Fruit fly (Drosophila melanogaster) whole organism, prepupa: ENCODE results near the gene Usp1.
A peak's percentile ranks its signal among the peaks of the same experiment; 100 is the strongest.

ENCODE experiments used
- Blimp-1 ChIP-seq: fragments of 200-800 bp; sonication (Bioruptor generic); optimal IDR thresholded peaks from 3 replicates; lab custom pipeline; 2017; ENCODE audit warnings: missing biosample characterization, missing genetic modification characterization, mild to moderate bottlenecking, moderate library complexity, missing genetic modification reagents
- CG10631 ChIP-seq: fragments of 200-800 bp; sonication (Bioruptor generic); optimal IDR thresholded peaks from 2 replicates; lab custom pipeline; 2016; ENCODE audit warnings: missing biosample characterization, missing genetic modification characterization
- CG10669 ChIP-seq: fragments of 200-800 bp; sonication (Bioruptor generic); optimal IDR thresholded peaks from 3 replicates; lab custom pipeline; 2018; ENCODE audit warnings: missing biosample characterization, mild to moderate bottlenecking, missing genetic modification characterization, moderate library complexity
- CG11294 ChIP-seq: fragments of 200-800 bp; sonication (Bioruptor generic); IDR thresholded peaks from 2 replicates; pipeline ENCODE4 v1.3.6; 2022; ENCODE audit warnings: missing biosample characterization, missing genetic modification characterization
- CG11902 ChIP-seq: fragments of 200-800 bp; sonication (Bioruptor generic); optimal IDR thresholded peaks from 3 replicates; lab custom pipeline; 2016; ENCODE audit warnings: missing biosample characterization, missing genetic modification characterization
- CG15336 ChIP-seq: fragments of 200-800 bp; sonication (Bioruptor generic); IDR thresholded peaks from 2 replicates; pipeline ENCODE4 v1.3.6; 2022; ENCODE audit warnings: missing biosample characterization, missing genetic modification characterization
- CG1621 ChIP-seq: fragments of 200-800 bp; sonication (Bioruptor generic); optimal IDR thresholded peaks from 3 replicates; lab custom pipeline; 2018; ENCODE audit warnings: missing biosample characterization, mild to moderate bottlenecking, missing genetic modification characterization
- CG16779 ChIP-seq: fragments of 200-800 bp; sonication (Bioruptor generic); optimal IDR thresholded peaks from 3 replicates; lab custom pipeline; 2017; ENCODE audit warnings: missing biosample characterization, mild to moderate bottlenecking, missing genetic modification characterization
- CG31627 ChIP-seq: fragments of 200-800 bp; sonication (Bioruptor generic); optimal IDR thresholded peaks from 3 replicates; lab custom pipeline; 2016; ENCODE audit warnings: missing biosample characterization, missing genetic modification characterization
- CG34406 ChIP-seq: fragments of 200-800 bp; sonication (Bioruptor generic); optimal IDR thresholded peaks from 3 replicates; lab custom pipeline; 2016; ENCODE audit warnings: missing biosample characterization, missing genetic modification characterization
- CG3919 ChIP-seq: fragments of 200-800 bp; sonication (Bioruptor generic); optimal IDR thresholded peaks from 3 replicates; lab custom pipeline; 2016; ENCODE audit warnings: missing biosample characterization, missing genetic modification characterization
- CG4318 ChIP-seq: fragments of 200-800 bp; sonication (Bioruptor generic); optimal IDR thresholded peaks from 3 replicates; lab custom pipeline; 2017; ENCODE audit warnings: missing biosample characterization, mild to moderate bottlenecking, missing genetic modification characterization
- CG6163 ChIP-seq: fragments of 200-800 bp; sonication (Bioruptor generic); IDR thresholded peaks from 3 replicates; pipeline ENCODE4 v1.3.6; 2022; ENCODE audit warnings: missing biosample characterization, missing genetic modification characterization
- CG6276 ChIP-seq: fragments of 200-800 bp; sonication (Bioruptor generic); optimal IDR thresholded peaks from 2 replicates; lab custom pipeline; 2017; ENCODE audit warnings: missing biosample characterization, mild to moderate bottlenecking, missing genetic modification characterization
- CG6808 ChIP-seq: fragments of 200-800 bp; sonication (Bioruptor generic); optimal IDR thresholded peaks from 3 replicates; lab custom pipeline; 2017; ENCODE audit warnings: missing biosample characterization, missing genetic modification characterization, mild to moderate bottlenecking, moderate library complexity, missing genetic modification reagents
- CG6854 ChIP-seq: fragments of 200-800 bp; sonication (Bioruptor generic); optimal IDR thresholded peaks from 2 replicates; lab custom pipeline; 2017; ENCODE audit warnings: missing biosample characterization, mild to moderate bottlenecking, missing genetic modification characterization
- CG7368 ChIP-seq: fragments of 200-800 bp; sonication (Bioruptor generic); optimal IDR thresholded peaks from 3 replicates; lab custom pipeline; 2016; ENCODE audit warnings: missing biosample characterization, missing genetic modification characterization
- CG8119 ChIP-seq: fragments of 200-800 bp; sonication (Bioruptor generic); IDR thresholded peaks from 3 replicates; pipeline ENCODE4 v1.3.6; 2022; ENCODE audit warnings: missing biosample characterization, missing genetic modification characterization
- CG8319 ChIP-seq: fragments of 200-800 bp; sonication (Bioruptor generic); optimal IDR thresholded peaks from 3 replicates; lab custom pipeline; 2016; ENCODE audit warnings: missing biosample characterization, missing genetic modification characterization
- Eip75B ChIP-seq: fragments of 200-800 bp; sonication (Bioruptor generic); optimal IDR thresholded peaks from 3 replicates; lab custom pipeline; 2016; ENCODE audit warnings: missing biosample characterization, missing genetic modification characterization
- Eip78C ChIP-seq: fragments of 200-800 bp; sonication (Bioruptor generic); peaks from one replicate; lab custom pipeline; 2016; ENCODE audit warnings: missing biosample characterization, missing genetic modification characterization
- Eip93F ChIP-seq: fragments of 200-800 bp; sonication (Bioruptor generic); optimal IDR thresholded peaks from 2 replicates; lab custom pipeline; 2016; ENCODE audit warnings: missing biosample characterization, mild to moderate bottlenecking, missing genetic modification characterization
- Ets96B ChIP-seq: fragments of 200-800 bp; optimal IDR thresholded peaks from 2 replicates; lab custom pipeline; 2019; ENCODE audit warnings: missing biosample characterization, mild to moderate bottlenecking, missing genetic modification characterization, moderate library complexity
- Hr39 ChIP-seq: fragments of 200-800 bp; sonication (Bioruptor generic); optimal IDR thresholded peaks from 2 replicates; lab custom pipeline; 2016; ENCODE audit warnings: missing biosample characterization, missing genetic modification characterization
- Hr4 ChIP-seq: fragments of 200-800 bp; sonication (Bioruptor generic); optimal IDR thresholded peaks from 3 replicates; lab custom pipeline; 2016; ENCODE audit warnings: missing biosample characterization, missing genetic modification characterization
- Lpt ChIP-seq: fragments of 200-800 bp; sonication (Bioruptor generic); optimal IDR thresholded peaks from 3 replicates; lab custom pipeline; 2016; ENCODE audit warnings: missing biosample characterization, missing genetic modification characterization
- Met ChIP-seq: fragments of 200-800 bp; sonication (Bioruptor generic); optimal IDR thresholded peaks from 3 replicates; lab custom pipeline; 2016; ENCODE audit warnings: missing biosample characterization, missing genetic modification characterization
- OdsH ChIP-seq: fragments of 200-800 bp; sonication (Bioruptor generic); optimal IDR thresholded peaks from 3 replicates; lab custom pipeline; 2016; ENCODE audit warnings: missing biosample characterization, missing genetic modification characterization
- Sox102F ChIP-seq: fragments of 200-800 bp; sonication (Bioruptor generic); optimal IDR thresholded peaks from 2 replicates; lab custom pipeline; 2016; ENCODE audit warnings: missing biosample characterization, mild to moderate bottlenecking, missing genetic modification characterization
- Sox14 ChIP-seq: fragments of 200-800 bp; sonication (Bioruptor generic); optimal IDR thresholded peaks from 3 replicates; lab custom pipeline; 2016; ENCODE audit warnings: missing biosample characterization, missing genetic modification characterization
- achi ChIP-seq: fragments of 200-800 bp; sonication (Bioruptor generic); optimal IDR thresholded peaks from 3 replicates; lab custom pipeline; 2016; ENCODE audit warnings: missing biosample characterization, missing genetic modification characterization
- acj6 ChIP-seq: fragments of 200-800 bp; sonication (Bioruptor generic); optimal IDR thresholded peaks from 3 replicates; lab custom pipeline; 2016; ENCODE audit warnings: missing biosample characterization, missing genetic modification characterization
- cyc ChIP-seq: fragments of 200-800 bp; sonication (Bioruptor generic); optimal IDR thresholded peaks from 3 replicates; lab custom pipeline; 2016; ENCODE audit warnings: missing biosample characterization, missing genetic modification characterization
- dac ChIP-seq: fragments of 200-800 bp; sonication (Bioruptor generic); optimal IDR thresholded peaks from 2 replicates; lab custom pipeline; 2017; ENCODE audit warnings: missing biosample characterization, mild to moderate bottlenecking, missing genetic modification characterization
- dsx ChIP-seq: fragments of 200-800 bp; optimal IDR thresholded peaks from 3 replicates; lab custom pipeline; 2019; ENCODE audit warnings: missing biosample characterization, mild to moderate bottlenecking, missing genetic modification characterization, moderate library complexity; ENCODE audit not compliant: poor library complexity, severe bottlenecking
- eg ChIP-seq: fragments of 200-800 bp; sonication (Bioruptor generic); IDR thresholded peaks from 3 replicates; pipeline ENCODE4 v1.3.6; 2022; ENCODE audit warnings: missing biosample characterization, missing genetic modification characterization
- esn ChIP-seq: fragments of 200-800 bp; sonication (Bioruptor generic); optimal IDR thresholded peaks from 2 replicates; lab custom pipeline; 2016; ENCODE audit warnings: missing biosample characterization, mild to moderate bottlenecking, missing genetic modification characterization, moderate library complexity
- fd59A ChIP-seq: fragments of 200-800 bp; sonication (Bioruptor generic); optimal IDR thresholded peaks from 2 replicates; lab custom pipeline; 2017; ENCODE audit warnings: missing biosample characterization, mild to moderate bottlenecking, missing genetic modification characterization, missing genetic modification reagents
- fd85E ChIP-seq: fragments of 200-800 bp; sonication (Bioruptor generic); optimal IDR thresholded peaks from 3 replicates; lab custom pipeline; 2016; ENCODE audit warnings: missing biosample characterization, missing genetic modification characterization
- fkh ChIP-seq: fragments of 200-800 bp; sonication (Bioruptor generic); optimal IDR thresholded peaks from 3 replicates; lab custom pipeline; 2017; ENCODE audit warnings: missing biosample characterization, mild to moderate bottlenecking, missing genetic modification characterization, moderate library complexity
- lz ChIP-seq: fragments of 200-800 bp; sonication (Bioruptor generic); optimal IDR thresholded peaks from 3 replicates; lab custom pipeline; 2016; ENCODE audit warnings: missing biosample characterization, missing genetic modification characterization
- net ChIP-seq: fragments of 200-800 bp; sonication (Bioruptor generic); optimal IDR thresholded peaks from 3 replicates; lab custom pipeline; 2016; ENCODE audit warnings: missing biosample characterization, missing genetic modification characterization
- pdm3 ChIP-seq: fragments of 200-800 bp; sonication (Bioruptor generic); optimal IDR thresholded peaks from 3 replicates; lab custom pipeline; 2016; ENCODE audit warnings: missing biosample characterization, missing genetic modification characterization
- spab ChIP-seq: fragments of 200-800 bp; sonication (Bioruptor generic); optimal IDR thresholded peaks from 2 replicates; lab custom pipeline; 2017; ENCODE audit warnings: missing biosample characterization, mild to moderate bottlenecking, missing genetic modification characterization, missing genetic modification reagents
- ss ChIP-seq, 2 experiments: fragments of 200-800 bp; sonication (Bioruptor generic); optimal IDR thresholded peaks; 2 replicates in 1 of 2; 3 replicates in 1 of 2; lab custom pipeline; 2017 to 2018; ENCODE audit warnings: mild to moderate bottlenecking in 2 of 2, missing biosample characterization in 2 of 2, missing genetic modification characterization in 2 of 2, moderate library complexity in 1 of 2
- svp ChIP-seq: fragments of 200-800 bp; sonication (Bioruptor generic); peaks from one replicate; lab custom pipeline; 2016; ENCODE audit warnings: missing biosample characterization, missing genetic modification characterization
- vri ChIP-seq: fragments of 200-800 bp; sonication (Bioruptor generic); optimal IDR thresholded peaks from 3 replicates; lab custom pipeline; 2016; ENCODE audit warnings: missing biosample characterization, mild to moderate bottlenecking, missing genetic modification characterization

The Usp1 gene

DNA sequence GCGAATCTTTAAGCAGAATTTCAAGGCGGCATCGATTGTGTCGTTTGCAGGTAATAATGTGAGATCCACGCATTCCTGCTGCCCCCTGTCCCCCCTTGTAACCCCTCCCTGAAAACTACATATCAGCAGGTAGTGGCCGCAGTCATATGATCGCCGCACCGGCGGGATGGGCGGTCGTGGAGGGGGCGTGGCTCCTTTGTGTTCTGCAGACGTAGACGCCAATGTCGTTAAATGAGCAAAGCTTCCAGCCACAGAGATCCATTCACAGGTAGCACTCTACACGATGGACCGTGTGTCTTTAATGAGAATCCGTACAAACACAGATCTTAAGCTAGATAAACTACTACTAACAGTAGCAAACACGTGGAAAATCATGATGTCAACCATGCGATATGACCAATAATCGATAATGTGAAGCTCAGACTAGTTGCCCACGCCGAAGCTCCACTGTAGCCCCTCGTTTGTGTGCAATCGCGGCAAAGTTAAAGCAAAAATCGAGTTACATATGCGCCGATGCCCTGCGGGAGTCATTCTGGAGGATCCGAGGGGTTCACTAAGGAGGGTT lies 27.1 kb downstream of the Usp1 start, which contains the start of gene CG45544 (continued):
- TF ChIP-seq Eip93F (GFP tag; lab: Kevin White, UChicago) (peak; percentile 92), spab (GFP tag; lab: Kevin White, UChicago) (peak; percentile 94), Sox102F (peak; percentile 94), CG8119 (peak; percentile 81), Lpt (GFP tag; lab: Kevin White, UChicago) (peak; percentile 75), CG1621 (tag; lab: Kevin White, UChicago) (peak; percentile 98), fkh (GFP tag; lab: Kevin White, UChicago) (no peak), vri (GFP tag; lab: Kevin White, UChicago) (peak; percentile 92)

- TF ChIP-seq dac (GFP tag; lab: Kevin White, UChicago) (no peak), net (GFP tag; lab: Kevin White, UChicago) (peak; percentile 57), CG11294 (GFP tag; lab: Robert Waterston, UW) (peak; percentile 63), CG7368 (GFP tag; lab: Kevin White, UChicago) (peak; percentile 63), fd59A (GFP tag; lab: Kevin White, UChicago) (peak; percentile 68), OdsH (GFP tag; lab: Kevin White, UChicago) (peak; percentile 74), CG10631 (GFP tag; lab: Kevin White, UChicago) (peak; percentile 50), CG6163 (GFP tag; lab: Robert Waterston, UW) (peak; percentile 72), Blimp-1 (GFP tag; lab: Kevin White, UChicago) (no peak), Hr4 (GFP tag; lab: Kevin White, UChicago) (peak; percentile 13), CG16779 (tag; lab: Kevin White, UChicago) (peak; percentile 11), CG8319 (GFP tag; lab: Kevin White, UChicago) (peak; percentile 39), CG4318 (GFP tag; lab: Kevin White, UChicago) (no peak), Lpt (GFP tag; lab: Kevin White, UChicago) (peak; percentile 40), CG11902 (GFP tag; lab: Kevin White, UChicago) (peak; percentile 15), CG15336 (GFP tag; lab: Robert Waterston, UW) (peak; percentile 25; the same call in 1 of the 2 replicates), CG6854 (GFP tag; lab: Kevin White, UChicago) (no peak), achi (GFP tag; lab: Kevin White, UChicago) (peak; percentile 79), ss (GFP tag; optimal IDR thresholded peaks at IDR 0.05; lab: Kevin White, UChicago) (peak; percentile 46 to 58), acj6 (GFP tag; lab: Kevin White, UChicago) (peak; percentile 81), svp (GFP tag; lab: Kevin White, UChicago) (peak; percentile 82), CG34406 (GFP tag; lab: Kevin White, UChicago) (peak; percentile 68), Met (peak; percentile 53), Eip78C (GFP tag; lab: Kevin White, UChicago) (peak; percentile 95), Ets96B (tag; lab: Kevin White, UChicago) (peak; percentile 87), CG31627 (peak; percentile 70), cyc (peak; percentile 61), fkh (GFP tag; lab: Kevin White, UChicago) (no peak), Sox102F (peak; percentile 70), eg (peak; percentile 54; the same call in 1 of the 3 replicates), spab (GFP tag; lab: Kevin White, UChicago) (peak; percentile 82), Sox14 (GFP tag; lab: Kevin White, UChicago) (peak; percentile 82), lz (GFP tag; lab: Kevin White, UChicago) (peak; percentile 50), CG6808 (GFP tag; lab: Kevin White, UChicago) (peak; percentile 65), CG10669 (GFP tag; lab: Kevin White, UChicago) (peak; percentile 86), vri (GFP tag; lab: Kevin White, UChicago) (peak; percentile 75), CG3919 (GFP tag; lab: Kevin White, UChicago) (peak; percentile 80), CG6276 (no peak), esn (GFP tag; lab: Kevin White, UChicago) (peak; percentile 66), fd85E (GFP tag; lab: Kevin White, UChicago) (no peak), dsx (GFP tag; lab: Kevin White, UChicago) (peak; percentile 56), Hr39 (GFP tag; lab: Kevin White, UChicago) (peak; percentile 55), pdm3 (GFP tag; lab: Kevin White, UChicago) (peak; percentile 81), Eip75B (GFP tag; lab: Kevin White, UChicago) (peak; percentile 59)
Measured at dm6 chr3R:29256811-29257439, 28.0 kb downstream of the Usp1 start.
